Fruit fly (Drosophila melanogaster) Kc167 (cell line): ENCODE results near the gene CG32192.

Source experiments
- Myc ChIP-seq: fragments of >200 bp; optimal IDR thresholded peaks from 2 replicates; lab custom pipeline; 2017; ENCODE audit warnings: missing external identifiers
- Sin3A ChIP-seq: fragments of >200 bp; optimal IDR thresholded peaks from 2 replicates; lab custom pipeline; 2018; ENCODE audit warnings: missing external identifiers
- h ChIP-seq: fragments of >200 bp; optimal IDR thresholded peaks from 3 replicates; lab custom pipeline; 2018; ENCODE audit warnings: missing external identifiers
- insv ChIP-seq: fragments of >200 bp; optimal IDR thresholded peaks from 3 replicates; lab custom pipeline; 2018; ENCODE audit warnings: missing external identifiers
- psq ChIP-seq: fragments of >200 bp; optimal IDR thresholded peaks from 2 replicates; lab custom pipeline; 2017; ENCODE audit warnings: missing external identifiers
- ttk ChIP-seq: sonication (Bioruptor generic); optimal IDR thresholded peaks from 2 replicates; lab custom pipeline; 2017; ENCODE audit warnings: missing external identifiers

The CG32192 gene

DNA sequence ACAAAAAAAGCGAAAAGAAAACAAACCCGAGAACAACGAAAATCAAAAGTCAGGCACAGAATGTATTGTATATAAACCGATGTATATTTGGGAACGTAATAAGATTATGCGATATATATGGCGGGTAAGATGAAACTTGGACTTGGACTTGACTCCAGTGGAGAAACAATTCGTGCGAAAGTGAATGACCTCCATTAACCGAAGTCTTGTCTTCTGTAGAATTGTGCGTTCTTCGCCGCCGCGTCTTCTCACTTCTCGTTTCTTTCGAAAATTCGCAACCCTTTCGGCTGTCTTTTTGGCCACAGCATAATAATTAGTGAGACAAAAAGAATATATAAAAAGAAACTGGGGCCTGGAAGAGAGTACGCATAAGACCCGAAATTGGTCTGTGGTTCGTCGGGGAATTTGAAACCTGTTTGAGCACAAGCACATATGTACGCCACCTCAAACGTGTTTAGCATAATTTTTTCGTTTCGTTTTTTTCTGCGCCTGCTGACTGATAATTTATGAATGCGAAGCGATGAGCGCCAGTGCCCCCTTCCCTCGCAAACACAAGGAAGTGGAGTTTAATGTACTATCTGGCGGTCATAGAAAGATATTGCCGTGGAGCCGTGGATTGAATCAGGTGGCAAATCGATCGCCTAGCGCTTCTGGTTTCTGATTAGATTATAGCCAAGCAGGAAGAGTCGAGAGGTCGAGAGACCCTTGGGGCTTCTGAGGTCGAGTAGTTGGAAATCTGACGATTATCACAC, 32.5 kb upstream of the CG32192 start:
- no peak for TF ChIP-seq Sin3A (lab: Kevin White, UChicago)
- no peak for TF ChIP-seq ttk (lab: Kevin White, UChicago)

dm6 chr3L:18008747-18009383, 31.3 kb upstream of the CG32192 start:
- TF ChIP-seq Sin3A (lab: Kevin White, UChicago) = no peak
- TF ChIP-seq h (lab: Kevin White, UChicago) = no peak
- TF ChIP-seq psq (lab: Kevin White, UChicago) = no peak
- TF ChIP-seq Myc = no peak
- TF ChIP-seq ttk (lab: Kevin White, UChicago) = no peak
- TF ChIP-seq insv (lab: Kevin White, UChicago) = no peak

DNA sequence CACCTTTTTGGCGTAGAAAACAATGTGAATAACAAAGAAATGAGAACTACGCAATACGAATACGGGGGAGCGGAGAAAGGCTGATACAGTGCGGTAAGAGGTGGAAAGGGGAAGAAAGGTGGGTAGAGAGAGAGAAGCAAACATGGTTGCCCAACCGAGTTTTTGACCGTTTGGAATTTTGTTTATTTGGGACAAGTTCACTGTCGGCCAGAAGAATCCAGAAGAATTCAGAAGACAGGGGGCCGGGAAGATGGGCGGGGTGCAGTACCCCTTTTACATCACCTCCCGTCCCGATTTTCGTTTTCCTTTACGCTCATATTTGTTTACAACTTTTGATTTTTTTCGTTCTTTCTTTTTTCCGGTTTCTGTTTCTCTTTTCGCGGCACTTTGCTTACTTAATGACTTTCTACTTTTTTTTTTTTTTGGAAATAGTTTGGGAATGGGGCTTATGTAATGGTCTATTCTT, 29.7 kb upstream of the CG32192 start:
- no peak for TF ChIP-seq ttk (lab: Kevin White, UChicago)
- no peak for TF ChIP-seq insv (lab: Kevin White, UChicago)
- TF ChIP-seq Myc = no peak
- TF ChIP-seq h (lab: Kevin White, UChicago) = no peak
- TF ChIP-seq psq (lab: Kevin White, UChicago) = no peak
- TF ChIP-seq Sin3A (lab: Kevin White, UChicago) = no peak

DNA sequence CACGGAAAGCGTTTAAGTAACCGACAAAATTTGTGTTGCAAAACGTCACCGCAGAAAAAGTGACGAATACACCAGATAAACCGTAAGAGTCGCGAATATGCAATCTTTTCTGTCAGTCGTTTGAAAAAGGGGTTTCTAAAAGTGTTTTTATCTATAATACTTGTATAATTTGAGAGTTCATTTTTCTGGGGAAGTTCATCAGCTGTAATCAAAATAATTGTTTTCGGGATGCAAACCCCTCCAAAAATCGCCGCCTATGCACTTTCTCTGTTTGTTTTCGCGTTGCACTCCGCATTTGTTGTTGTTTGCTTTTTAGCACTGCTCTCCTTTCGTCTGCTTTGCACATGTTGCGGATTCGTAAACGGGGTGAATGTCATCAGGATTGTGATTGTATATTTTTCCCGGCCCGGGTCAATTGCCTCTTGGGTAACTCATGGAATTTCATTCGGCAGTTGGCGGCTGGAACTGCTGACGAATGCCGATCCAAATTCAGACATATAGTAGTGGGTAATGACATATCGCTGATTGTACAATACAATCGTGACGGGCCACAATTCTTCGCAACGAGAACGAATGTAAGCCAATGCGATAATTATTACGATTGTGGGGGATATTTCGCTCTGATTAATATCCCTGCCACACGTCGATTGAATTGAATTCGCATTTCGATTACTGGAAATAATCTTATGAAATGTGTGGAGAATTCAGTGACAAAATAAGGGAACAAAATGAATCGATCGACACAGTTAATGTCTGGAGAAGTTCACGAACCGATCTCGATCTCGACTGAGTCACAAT, 28.2 kb upstream of the CG32192 start:
- no peak for TF ChIP-seq Sin3A (lab: Kevin White, UChicago)
- TF ChIP-seq Myc = no peak
- no peak for TF ChIP-seq ttk (lab: Kevin White, UChicago)
- no peak for TF ChIP-seq insv (lab: Kevin White, UChicago)
- no peak for TF ChIP-seq psq (lab: Kevin White, UChicago)
- no peak for TF ChIP-seq h (lab: Kevin White, UChicago)

dm6 chr3L:18012775-18013174, 27.3 kb upstream of the CG32192 start:
- no peak for TF ChIP-seq Sin3A (lab: Kevin White, UChicago)

dm6 chr3L:18013186-18013921, 26.8 kb upstream of the CG32192 start:
- TF ChIP-seq Sin3A (lab: Kevin White, UChicago) (no peak), h (lab: Kevin White, UChicago) (no peak), psq (lab: Kevin White, UChicago) (no peak), ttk (lab: Kevin White, UChicago) (no peak), insv (lab: Kevin White, UChicago) (no peak), Myc (no peak)

DNA sequence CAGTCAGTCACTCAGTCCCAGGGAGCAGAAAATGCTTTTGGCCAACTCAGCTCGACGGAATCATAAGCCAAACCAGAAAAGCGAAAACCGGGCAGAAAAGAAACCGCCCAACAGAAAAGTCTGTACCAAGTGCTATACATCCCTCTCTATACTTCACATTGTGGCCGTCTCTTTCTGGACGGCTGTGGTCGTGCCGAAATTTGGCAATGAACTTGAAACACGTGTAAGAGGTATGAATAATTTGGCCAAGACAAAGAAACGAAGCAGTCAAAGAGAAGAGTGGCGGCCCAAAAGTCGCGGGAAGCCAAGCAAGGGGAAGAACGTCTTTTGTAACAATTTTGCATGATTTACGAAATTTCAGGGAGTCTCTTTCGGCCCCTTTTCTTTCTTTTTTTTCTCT, 25.8 kb upstream of the CG32192 start:
- TF ChIP-seq h (lab: Kevin White, UChicago) (no peak), insv (lab: Kevin White, UChicago) (no peak), psq (lab: Kevin White, UChicago) (no peak), ttk (lab: Kevin White, UChicago) (no peak), Myc (no peak), Sin3A (lab: Kevin White, UChicago) (no peak)

DNA sequence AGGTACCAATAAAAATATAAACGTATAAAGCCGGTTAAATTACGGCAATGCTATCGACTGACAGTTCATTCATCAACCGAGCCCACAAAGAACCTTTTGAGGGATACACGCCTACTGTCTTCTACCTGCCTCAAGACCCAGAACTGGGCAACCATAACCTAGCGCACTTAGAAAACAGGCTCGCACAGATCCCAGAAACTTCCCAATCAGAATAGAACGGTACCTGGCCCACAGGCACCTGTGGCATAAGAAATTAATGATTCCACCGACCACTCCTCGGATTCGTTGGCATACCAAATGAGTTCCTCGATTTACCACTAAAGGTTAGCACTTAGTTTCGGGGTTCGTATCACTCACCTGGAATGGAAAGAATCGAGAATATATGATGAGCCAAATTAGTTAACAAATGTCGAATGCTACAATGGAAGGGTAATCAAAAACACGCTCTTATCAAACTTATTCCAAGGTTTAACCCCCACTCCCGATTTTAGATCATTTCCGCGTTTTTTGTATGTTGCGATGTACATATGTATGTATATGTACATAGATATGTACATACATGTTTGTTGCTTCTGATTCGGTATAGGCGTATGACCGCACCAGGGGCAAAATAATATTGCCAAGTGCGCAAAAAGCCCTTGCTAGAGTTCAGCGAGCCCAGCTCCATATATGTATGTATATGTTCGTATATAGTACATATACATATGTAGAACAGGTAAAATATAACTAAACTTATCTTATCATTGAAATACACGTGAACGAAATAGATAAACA, 24.8 kb upstream of the CG32192 start:
- TF ChIP-seq ttk (lab: Kevin White, UChicago) (no peak), h (lab: Kevin White, UChicago) (no peak), Myc (no peak), psq (lab: Kevin White, UChicago) (no peak), insv (lab: Kevin White, UChicago) (no peak), Sin3A (lab: Kevin White, UChicago) (no peak)

DNA sequence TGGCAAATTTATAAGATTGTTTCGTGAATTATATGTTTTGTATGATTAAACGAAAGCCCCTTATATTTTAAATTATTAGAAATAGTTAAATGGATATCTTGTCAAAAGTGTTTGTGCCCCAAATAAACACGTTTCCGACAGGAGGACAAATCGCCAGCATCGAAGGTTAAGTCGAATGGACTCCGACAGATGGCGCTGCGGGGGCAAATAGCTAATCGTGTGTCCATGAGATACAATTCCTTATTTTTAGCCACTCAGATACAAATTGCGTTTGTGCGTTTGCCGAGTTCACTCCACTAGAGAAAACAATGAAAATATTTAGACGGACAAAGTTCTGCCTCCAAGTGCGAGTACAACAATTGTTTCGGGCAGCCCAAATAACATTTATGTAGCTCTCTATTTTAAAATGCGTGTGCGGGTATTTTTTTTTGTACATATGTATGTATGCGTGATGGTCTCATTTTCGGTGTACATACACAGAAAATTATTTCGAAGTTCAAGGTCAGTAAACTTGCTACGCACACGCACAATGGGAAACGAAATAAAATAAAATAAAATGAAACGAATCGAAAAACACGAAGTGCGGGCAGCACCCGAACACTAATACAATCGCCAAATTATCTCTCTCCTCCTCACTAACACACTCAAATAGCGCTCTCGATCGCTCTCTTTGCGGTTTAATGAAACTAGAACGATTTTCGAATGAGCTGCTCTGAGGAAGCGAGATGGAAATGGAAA, 23.8 kb upstream of the CG32192 start:
- TF ChIP-seq ttk (lab: Kevin White, UChicago) = no peak
- no peak for TF ChIP-seq psq (lab: Kevin White, UChicago)
- no peak for TF ChIP-seq insv (lab: Kevin White, UChicago)
- TF ChIP-seq h (lab: Kevin White, UChicago) = no peak
- no peak for TF ChIP-seq Myc
- TF ChIP-seq Sin3A (lab: Kevin White, UChicago) = no peak

DNA sequence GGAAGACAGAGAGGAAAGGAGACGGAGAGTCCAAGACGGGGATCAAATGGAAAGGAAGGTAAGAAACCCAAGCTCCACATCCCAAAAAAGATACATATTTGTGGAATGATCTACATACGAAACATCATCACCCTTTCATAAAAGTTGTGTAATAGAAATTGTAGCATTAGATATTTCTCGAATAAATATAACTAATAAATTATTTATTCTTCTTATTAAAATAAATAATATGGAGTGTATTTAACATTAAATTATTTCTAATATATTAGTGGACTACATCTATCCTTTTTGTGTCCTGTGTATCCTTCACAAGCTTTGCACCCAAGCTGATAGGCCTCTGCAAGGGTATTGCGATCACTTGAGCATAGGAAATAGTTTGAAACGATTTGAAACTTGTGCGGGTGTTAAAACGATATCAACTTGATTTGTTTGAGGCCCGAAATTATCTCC, 23.2 kb upstream of the CG32192 start:
- TF ChIP-seq psq (lab: Kevin White, UChicago) (no peak), h (lab: Kevin White, UChicago) (no peak), insv (lab: Kevin White, UChicago) (no peak), Myc (no peak), Sin3A (lab: Kevin White, UChicago) (no peak), ttk (lab: Kevin White, UChicago) (no peak)
